Fruit fly (Drosophila melanogaster) whole organism, wandering third instar larva: Measurements from ENCODE around the gene CG15260.

Experiments used
- CG32264 ChIP-seq: fragments of 200-800 bp; sonication (Bioruptor generic); optimal IDR thresholded peaks from 2 replicates; lab custom pipeline; 2016; ENCODE audit warnings: missing biosample characterization, missing genetic modification characterization
- CrebA ChIP-seq: fragments of 200-800 bp; sonication (Bioruptor generic); optimal IDR thresholded peaks from 2 replicates; lab custom pipeline; 2016; ENCODE audit warnings: missing biosample characterization, mild to moderate bottlenecking, missing genetic modification characterization, borderline replicate concordance
- Myc ChIP-seq: fragments of >200 bp; optimal IDR thresholded peaks from 2 replicates; lab custom pipeline; 2017
- OdsH ChIP-seq: fragments of 200-800 bp; sonication (Bioruptor generic); optimal IDR thresholded peaks from 2 replicates; lab custom pipeline; 2016; ENCODE audit warnings: missing biosample characterization, mild to moderate bottlenecking, missing genetic modification characterization
- Sp1 ChIP-seq: fragments of 200-800 bp; sonication (Bioruptor generic); optimal IDR thresholded peaks from 3 replicates; lab custom pipeline; 2019; ENCODE audit warnings: missing biosample characterization, mild to moderate bottlenecking, missing genetic modification characterization, moderate library complexity
- brk ChIP-seq: fragments of 200-800 bp; sonication (Bioruptor generic); optimal IDR thresholded peaks from 2 replicates; lab custom pipeline; 2016; ENCODE audit warnings: missing biosample characterization, mild to moderate bottlenecking, missing genetic modification characterization
- lola ChIP-seq: fragments of >200 bp; optimal IDR thresholded peaks from 2 replicates; lab custom pipeline; 2017; ENCODE audit warnings: missing biosample characterization, missing genetic modification characterization

- TF ChIP-seq OdsH (GFP tag; lab: Kevin White, UChicago) (no peak), Sp1 (no peak), lola (GFP tag; lab: Kevin White, UChicago) (no peak), brk (no peak), Myc (lab: Kevin White, UChicago) (no peak), CrebA (GFP tag; lab: Kevin White, UChicago) (no peak), CG32264 (GFP tag; lab: Kevin White, UChicago) (no peak)
These were observed 17.7 kb downstream of the CG15260 start for dm6 chr2L:15274292-15274691.
